Worm (Caenorhabditis elegans): ENCODE data around the gene rpl-21.

ce11 chrIII:8130177-8130902 lies at the start of gene rpl-21, which contains the start of gene C14B9.10:
- TF ChIP-seq unc-62 (GFP tag; optimal IDR thresholded peaks at IDR 0.05) = peak; percentile 11
- TF ChIP-seq ztf-4 (tag; optimal IDR thresholded peaks at IDR 0.05) = no peak
- peak; percentile 47 for TF ChIP-seq snpc-4 (tag; optimal IDR thresholded peaks at IDR 0.05)
- TF ChIP-seq pqm-1 (tag; optimal IDR thresholded peaks at IDR 0.05) = peak; percentile 59
